Worm (Caenorhabditis elegans) whole organism, L4 larva: ENCODE measurements around the gene leo-1.

Experiments used
- D1046.2 ChIP-seq: fragments of 200-800 bp; sonication (Bioruptor generic); IDR thresholded peaks from 2 replicates; pipeline ENCODE4 v1.3.6; 2022; ENCODE audit warnings: missing genetic modification characterization, missing compliant biosample characterization
- F44E2.7 ChIP-seq: fragments of 200-800 bp; sonication (Bioruptor generic); IDR thresholded peaks from 2 replicates; pipeline ENCODE4 v2.1.2; 2022; ENCODE audit warnings: missing genetic modification characterization, missing compliant biosample characterization
- F49E8.2 ChIP-seq: sonication (generic microtip); optimal IDR thresholded peaks from 2 replicates; lab custom pipeline; 2016; ENCODE audit warnings: missing compliant biosample characterization, mild to moderate bottlenecking, missing genetic modification characterization, borderline replicate concordance
- T20F7.1 ChIP-seq: fragments of 200-800 bp; sonication (Bioruptor generic); optimal IDR thresholded peaks from 2 replicates; lab custom pipeline; 2018; ENCODE audit warnings: mild to moderate bottlenecking, missing genetic modification characterization, missing compliant biosample characterization
- T26A8.4 ChIP-seq: fragments of 200-800 bp; sonication (Bioruptor generic); IDR thresholded peaks from 2 replicates; pipeline ENCODE4 v1.3.6; 2022; ENCODE audit warnings: missing genetic modification characterization, missing compliant biosample characterization
- Y105C5A.15 ChIP-seq: fragments of 200-800 bp; sonication (Bioruptor generic); IDR thresholded peaks from 2 replicates; pipeline ENCODE4 v1.3.6; 2022; ENCODE audit warnings: missing genetic modification characterization, missing compliant biosample characterization
- Y48G9A.11 ChIP-seq: fragments of 200-800 bp; sonication (Bioruptor generic); IDR thresholded peaks from 2 replicates; pipeline ENCODE4 v1.3.6; 2022; ENCODE audit warnings: missing genetic modification reagents, missing genetic modification characterization, missing compliant biosample characterization
- ZK337.2 ChIP-seq: fragments of 200-800 bp; sonication (Bioruptor generic); IDR thresholded peaks from 2 replicates; pipeline ENCODE4 v1.3.6; 2022; ENCODE audit warnings: missing genetic modification reagents, missing genetic modification characterization, missing compliant biosample characterization
- ZK546.5 ChIP-seq, 2 experiments: sonication (generic microtip); optimal IDR thresholded peaks; 2 replicates each; lab custom pipeline; 2017; ENCODE audit warnings: missing biosample characterization in 2 of 2, missing genetic modification characterization in 2 of 2
- aly-2 ChIP-seq: sonication (generic microtip); optimal IDR thresholded peaks from 2 replicates; lab custom pipeline; 2018; ENCODE audit warnings: missing biosample characterization, missing genetic modification characterization
- ama-1 ChIP-seq: fragments of 150-350 bp; optimal IDR thresholded peaks from 2 replicates; lab custom pipeline; 2014; ENCODE audit warnings: inconsistent platforms, mixed read lengths
- ceh-28 ChIP-seq: fragments of 150-350 bp; optimal IDR thresholded peaks from 2 replicates; lab custom pipeline; 2014; ENCODE audit warnings: missing biosample characterization, missing genetic modification reagents, missing genetic modification characterization
- ceh-32 ChIP-seq: sonication (generic microtip); optimal IDR thresholded peaks from 2 replicates; lab custom pipeline; 2016; ENCODE audit warnings: mild to moderate bottlenecking, missing genetic modification characterization, missing compliant biosample characterization; ENCODE audit not compliant: poor library complexity
- ces-1 ChIP-seq: fragments of 150-350 bp; sonication (generic microtip); optimal IDR thresholded peaks from 4 replicates; lab custom pipeline; 2014; ENCODE audit warnings: missing biosample characterization, missing genetic modification reagents, missing genetic modification characterization
- ctbp-1 ChIP-seq: fragments of 200-800 bp; sonication (Bioruptor generic); IDR thresholded peaks from 2 replicates; pipeline ENCODE4 v1.3.6; 2022; ENCODE audit warnings: missing genetic modification reagents, missing genetic modification characterization, missing compliant biosample characterization
- daf-12 ChIP-seq: fragments of 150-350 bp; optimal IDR thresholded peaks from 2 replicates; lab custom pipeline; 2014; ENCODE audit warnings: missing biosample characterization, missing genetic modification reagents, missing genetic modification characterization
- daf-8 ChIP-seq: fragments of 200-800 bp; sonication (Bioruptor generic); IDR thresholded peaks from 2 replicates; pipeline ENCODE4 v1.3.6; 2022; ENCODE audit warnings: missing genetic modification characterization, missing compliant biosample characterization
- dmd-8 ChIP-seq: fragments of 200-800 bp; sonication (Bioruptor generic); IDR thresholded peaks from 2 replicates; pipeline ENCODE4 v1.3.6; 2022; ENCODE audit warnings: missing genetic modification characterization, missing compliant biosample characterization
- dmd-9 ChIP-seq: fragments of 200-800 bp; sonication (Bioruptor generic); IDR thresholded peaks from 2 replicates; pipeline ENCODE4 v1.3.6; 2022; ENCODE audit warnings: missing genetic modification reagents, missing genetic modification characterization, missing compliant biosample characterization
- dve-1 ChIP-seq: sonication (generic microtip); optimal IDR thresholded peaks from 2 replicates; lab custom pipeline; 2017; ENCODE audit warnings: antibody characterized with exemption, mild to moderate bottlenecking, missing genetic modification characterization, missing compliant biosample characterization; ENCODE audit not compliant: insufficient read depth
- egl-27 ChIP-seq: sonication (generic microtip); optimal IDR thresholded peaks from 3 replicates; lab custom pipeline; 2017; ENCODE audit warnings: missing biosample characterization, missing genetic modification reagents, missing genetic modification characterization
- egl-43 ChIP-seq: fragments of 200-800 bp; sonication (Bioruptor generic); IDR thresholded peaks from 2 replicates; pipeline ENCODE4 v1.3.6; 2022; ENCODE audit warnings: missing genetic modification reagents, missing genetic modification characterization, missing compliant biosample characterization
- gei-8 ChIP-seq: fragments of 200-800 bp; sonication (Bioruptor generic); optimal IDR thresholded peaks from 2 replicates; lab custom pipeline; 2018; ENCODE audit warnings: mild to moderate bottlenecking, missing genetic modification characterization, missing compliant biosample characterization
- hif-1 ChIP-seq, 2 experiments: sonication (generic microtip); optimal IDR thresholded peaks; 2 replicates each; lab custom pipeline; 2016 to 2017; ENCODE audit warnings: missing compliant biosample characterization in 2 of 2, missing genetic modification characterization in 2 of 2, missing genetic modification reagents in 2 of 2, missing genotype in 2 of 2, mild to moderate bottlenecking in 1 of 2
- hmg-1.1 ChIP-seq: fragments of 200-800 bp; sonication (Bioruptor generic); IDR thresholded peaks from 2 replicates; pipeline ENCODE4 v1.3.6; 2022; ENCODE audit warnings: missing genetic modification reagents, missing genetic modification characterization, missing compliant biosample characterization
- jun-1 ChIP-seq: fragments of 150-350 bp; optimal IDR thresholded peaks from 2 replicates; lab custom pipeline; 2014; ENCODE audit warnings: missing biosample characterization, missing genetic modification reagents, missing genetic modification characterization
- lim-7 ChIP-seq: fragments of 200-800 bp; sonication (Bioruptor generic); IDR thresholded peaks from 2 replicates; pipeline ENCODE4 v1.3.6; 2022; ENCODE audit warnings: missing genetic modification characterization, missing compliant biosample characterization
- lin-29 ChIP-seq: fragments of 200-800 bp; sonication (Bioruptor generic); IDR thresholded peaks from 2 replicates; pipeline ENCODE4 v1.3.6; 2022; ENCODE audit warnings: missing genetic modification reagents, missing genetic modification characterization, missing compliant biosample characterization
- lin-38 ChIP-seq: fragments of 200-800 bp; sonication (Bioruptor generic); IDR thresholded peaks from 2 replicates; pipeline ENCODE4 v1.3.6; 2022; ENCODE audit warnings: missing genetic modification reagents, missing genetic modification characterization, missing compliant biosample characterization
- lin-39 ChIP-seq: fragments of 150-350 bp; optimal IDR thresholded peaks from 2 replicates; lab custom pipeline; 2014; ENCODE audit warnings: missing biosample characterization, missing genetic modification reagents, missing genetic modification characterization
- nhr-10 ChIP-seq: fragments of 150-350 bp; optimal IDR thresholded peaks from 2 replicates; lab custom pipeline; 2014; ENCODE audit warnings: missing biosample characterization, missing genetic modification characterization
- nhr-102 ChIP-seq: sonication (generic microtip); optimal IDR thresholded peaks from 2 replicates; lab custom pipeline; 2016; ENCODE audit warnings: mild to moderate bottlenecking, missing genetic modification characterization, moderate library complexity, missing compliant biosample characterization
- nhr-237 ChIP-seq: sonication (generic microtip); optimal IDR thresholded peaks from 2 replicates; lab custom pipeline; 2017; ENCODE audit warnings: missing biosample characterization, missing genetic modification characterization
- nhr-28 ChIP-seq: fragments of 150-350 bp; optimal IDR thresholded peaks from 2 replicates; lab custom pipeline; 2014; ENCODE audit warnings: missing biosample characterization, missing genetic modification characterization
- nhr-41 ChIP-seq: fragments of 200-800 bp; sonication (Bioruptor generic); IDR thresholded peaks from 2 replicates; pipeline ENCODE4 v1.3.6; 2022; ENCODE audit warnings: missing genetic modification reagents, missing genetic modification characterization, missing compliant biosample characterization
- nhr-48 ChIP-seq: sonication (generic microtip); optimal IDR thresholded peaks from 2 replicates; lab custom pipeline; 2016; ENCODE audit warnings: mild to moderate bottlenecking, missing genetic modification characterization, missing compliant biosample characterization
- nhr-76 ChIP-seq: fragments of 150-350 bp; optimal IDR thresholded peaks from 2 replicates; lab custom pipeline; 2014; ENCODE audit warnings: missing biosample characterization, missing genetic modification characterization
- pha-4 ChIP-seq, 2 experiments: fragments of 150-350 bp in 1 of 2; fragments of 200-800 bp in 1 of 2; sonication (Bioruptor generic) in 1 of 2; IDR thresholded peaks in 1 of 2; optimal IDR thresholded peaks in 1 of 2; 2 replicates each; pipeline versions ENCODE4 v1.3.6 to Lab custom; 2014 to 2022; ENCODE audit warnings: missing genetic modification characterization in 2 of 2, missing genetic modification reagents in 2 of 2, missing biosample characterization in 1 of 2, missing compliant biosample characterization in 1 of 2
- pqm-1 ChIP-seq: sonication (generic microtip); optimal IDR thresholded peaks from 2 replicates; lab custom pipeline; 2017; ENCODE audit warnings: missing biosample characterization, missing genetic modification characterization
- rbr-2 ChIP-seq: sonication (generic microtip); optimal IDR thresholded peaks from 2 replicates; lab custom pipeline; 2016; ENCODE audit warnings: missing genotype, missing genetic modification characterization, missing compliant biosample characterization
- saeg-2 ChIP-seq: fragments of 200-800 bp; sonication (Bioruptor generic); IDR thresholded peaks from 2 replicates; pipeline ENCODE4 v1.3.6; 2022; ENCODE audit warnings: missing genetic modification reagents, missing genetic modification characterization, missing compliant biosample characterization
- sdz-12 ChIP-seq: fragments of 200-800 bp; sonication (Bioruptor generic); optimal IDR thresholded peaks from 2 replicates; lab custom pipeline; 2018; ENCODE audit warnings: mild to moderate bottlenecking, missing genetic modification characterization, missing compliant biosample characterization
- set-16 ChIP-seq: fragments of 200-800 bp; sonication (Bioruptor generic); IDR thresholded peaks from 2 replicates; pipeline ENCODE4 v1.3.6; 2022; ENCODE audit warnings: missing genetic modification reagents, missing genetic modification characterization, missing compliant biosample characterization
- spr-3 ChIP-seq: fragments of 200-800 bp; sonication (Bioruptor generic); optimal IDR thresholded peaks from 2 replicates; lab custom pipeline; 2018; ENCODE audit warnings: mild to moderate bottlenecking, missing genetic modification characterization, missing compliant biosample characterization
- tra-1 ChIP-seq: fragments of 200-800 bp; sonication (Bioruptor generic); IDR thresholded peaks from 2 replicates; pipeline ENCODE4 v1.3.6; 2022; ENCODE audit warnings: missing genetic modification reagents, missing genetic modification characterization, missing compliant biosample characterization
- unc-39 ChIP-seq: sonication (generic microtip); optimal IDR thresholded peaks from 2 replicates; lab custom pipeline; 2017; ENCODE audit warnings: missing biosample characterization, missing genetic modification characterization
- unc-62 ChIP-seq, 3 experiments: fragments of 150-350 bp in 1 of 3; sonication (generic microtip); optimal IDR thresholded peaks in 2 of 3; peaks in 1 of 3; 1 replicate in 1 of 3; 2 replicates in 2 of 3; lab custom pipeline; 2014 to 2017; ENCODE audit warnings: missing biosample characterization in 3 of 3, missing genetic modification characterization in 3 of 3, missing genetic modification reagents in 3 of 3, missing genotype in 1 of 3
- vab-7 ChIP-seq: fragments of 200-800 bp; sonication (Bioruptor generic); IDR thresholded peaks from 2 replicates; pipeline ENCODE4 v1.3.6; 2022; ENCODE audit warnings: missing genetic modification reagents, missing genetic modification characterization, missing compliant biosample characterization
- zag-1 ChIP-seq: fragments of 150-350 bp; optimal IDR thresholded peaks from 2 replicates; lab custom pipeline; 2014; ENCODE audit warnings: missing biosample characterization, missing genetic modification characterization
- zfp-2 ChIP-seq: sonication (generic microtip); optimal IDR thresholded peaks from 2 replicates; lab custom pipeline; 2016; ENCODE audit warnings: mild to moderate bottlenecking, missing genetic modification characterization, missing compliant biosample characterization
- zip-11 ChIP-seq: fragments of 200-800 bp; sonication (Bioruptor generic); IDR thresholded peaks from 2 replicates; pipeline ENCODE4 v1.3.6; 2022; ENCODE audit warnings: missing genetic modification characterization, missing compliant biosample characterization

leo-1 gene

DNA sequence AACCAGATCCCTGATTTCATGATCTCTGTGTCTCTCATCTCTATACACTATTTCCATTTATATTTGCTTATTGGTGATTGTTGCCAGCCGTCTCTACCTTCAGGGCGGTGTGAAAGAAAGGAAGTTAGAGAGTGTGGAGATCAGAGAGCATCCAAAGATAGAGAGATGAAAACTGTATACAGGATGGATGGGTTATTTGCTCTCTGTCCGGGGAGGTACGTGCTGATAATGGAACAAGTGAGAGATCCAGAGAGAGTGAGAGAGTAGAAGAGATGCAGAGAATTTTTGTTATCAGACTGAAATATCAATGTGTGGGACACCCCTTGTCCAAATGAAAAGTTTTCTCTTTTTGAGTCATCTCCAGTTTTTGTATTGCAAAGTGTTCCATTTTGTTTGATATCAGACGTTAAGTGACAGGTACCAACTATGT, 45.1 kb downstream of the leo-1 start:
- no peak for TF ChIP-seq ceh-28 (tag; lab: Kevin White, UChicago)
- TF ChIP-seq daf-12 (tag; lab: Kevin White, UChicago), result no peak
- peak; percentile 85 for TF ChIP-seq tra-1
- peak; percentile 72 for TF ChIP-seq pha-4 (GFP tag; IDR thresholded peaks at IDR 0.05; lab: Robert Waterston, UW)
- TF ChIP-seq pha-4 (tag; optimal IDR thresholded peaks at IDR 0.05; lab: Kevin White, UChicago), result peak; percentile 71
- peak in 1 of 2 experiments; percentile 27 for TF ChIP-seq unc-62 (GFP tag; optimal IDR thresholded peaks at IDR 0.05 in 1 of 2; lab: Kevin White, UChicago)
- no peak for TF ChIP-seq unc-62 (tag; optimal IDR thresholded peaks at IDR 0.05; lab: Kevin White, UChicago)
- no peak for TF ChIP-seq gei-8 (GFP tag; lab: Kevin White, UChicago)
- peak; percentile 70 for TF ChIP-seq nhr-28 (tag; lab: Kevin White, UChicago)
- TF ChIP-seq zfp-2 (tag; lab: Kevin White, UChicago), result no peak
- TF ChIP-seq ctbp-1, result no peak
- 0 out of 2 replicates have a peak, but pooled peaks have one; percentile 23 for TF ChIP-seq nhr-41
- TF ChIP-seq ama-1 (lab: Kevin White, UChicago), result no peak
- peak in 1 of 2 experiments; percentile 59 for TF ChIP-seq hif-1 (tag; optimal IDR thresholded peaks at IDR 0.05; lab: Kevin White, UChicago)
- no peak for TF ChIP-seq D1046.2 (GFP tag; lab: Robert Waterston, UW)
- no peak for TF ChIP-seq dmd-9 (GFP tag; lab: Robert Waterston, UW)
- TF ChIP-seq lin-39 (tag; lab: Kevin White, UChicago), result no peak
- no peak; the same call in 1 of the 2 replicates for TF ChIP-seq lin-38
- TF ChIP-seq Y48G9A.11, result no peak
- TF ChIP-seq dve-1 (tag; lab: Kevin White, UChicago), result peak; percentile 93
- TF ChIP-seq sdz-12 (GFP tag; lab: Kevin White, UChicago), result no peak
- TF ChIP-seq nhr-48 (tag; lab: Kevin White, UChicago), result peak; percentile 84
- peak; percentile 39 for TF ChIP-seq nhr-10 (tag; lab: Kevin White, UChicago)
- no peak for TF ChIP-seq rbr-2 (tag; lab: Kevin White, UChicago)
- no peak for TF ChIP-seq ces-1 (GFP tag; lab: Kevin White, UChicago)
- TF ChIP-seq zip-11 (GFP tag; lab: Robert Waterston, UW), result no peak
- TF ChIP-seq lim-7 (GFP tag; lab: Robert Waterston, UW), result no peak
- no peak for TF ChIP-seq nhr-237 (tag; lab: Kevin White, UChicago)
- no peak for TF ChIP-seq daf-8 (GFP tag; lab: Robert Waterston, UW)
- TF ChIP-seq zag-1 (tag; lab: Kevin White, UChicago), result no peak
- TF ChIP-seq unc-39 (tag; lab: Kevin White, UChicago), result no peak
- no peak for TF ChIP-seq set-16 (GFP tag; lab: Robert Waterston, UW)
- no peak for TF ChIP-seq T26A8.4 (GFP tag; lab: Robert Waterston, UW)
- TF ChIP-seq dmd-8, result no peak
- no peak for TF ChIP-seq ZK546.5 (tag; optimal IDR thresholded peaks at IDR 0.05; lab: Kevin White, UChicago)
- 0 out of 2 replicates have a peak, but pooled peaks have one; percentile 29 for TF ChIP-seq saeg-2 (GFP tag; lab: Robert Waterston, UW)
- peak; percentile 95 for TF ChIP-seq pqm-1 (tag; lab: Kevin White, UChicago)
- TF ChIP-seq lin-29, result no peak
- no peak for TF ChIP-seq ceh-32 (tag; lab: Kevin White, UChicago)
- no peak for TF ChIP-seq nhr-76
- no peak for TF ChIP-seq hmg-1.1
- no peak for TF ChIP-seq F44E2.7
- no peak for TF ChIP-seq spr-3 (GFP tag; lab: Kevin White, UChicago)
- TF ChIP-seq egl-43 (GFP tag; lab: Robert Waterston, UW), result no peak
- no peak for TF ChIP-seq egl-27 (tag; lab: Kevin White, UChicago)
- no peak for TF ChIP-seq Y105C5A.15 (GFP tag; lab: Robert Waterston, UW)
- peak; percentile 12 for TF ChIP-seq T20F7.1 (GFP tag; lab: Kevin White, UChicago)
- peak; percentile 25 for TF ChIP-seq jun-1 (tag; lab: Kevin White, UChicago)
- TF ChIP-seq ZK337.2 (GFP tag; lab: Robert Waterston, UW), result no peak
- TF ChIP-seq nhr-102 (tag; lab: Kevin White, UChicago), result no peak
- TF ChIP-seq F49E8.2 (tag; lab: Kevin White, UChicago), result no peak
- no peak for TF ChIP-seq vab-7 (GFP tag; lab: Robert Waterston, UW)
- TF ChIP-seq aly-2 (tag; lab: Kevin White, UChicago), result no peak
